Worm (Caenorhabditis elegans) whole organism, late embryonic: ENCODE measurements around the gene F42G4.2.
"Not testable (repeated sequence)": the region's sequence is repeated elsewhere in the genome, so short reads cannot be mapped to it uniquely, and the experiment has no call there.

Source experiments
- K02D7.2 ChIP-seq: sonication (generic microtip); optimal IDR thresholded peaks from 2 replicates; lab custom pipeline; 2017; ENCODE audit warnings: mild to moderate bottlenecking, missing genetic modification characterization, missing compliant biosample characterization
- K09A11.1 ChIP-seq: sonication (generic microtip); optimal IDR thresholded peaks from 2 replicates; lab custom pipeline; 2017; ENCODE audit warnings: antibody characterized with exemption, mild to moderate bottlenecking, missing genetic modification characterization, missing compliant biosample characterization; ENCODE audit not compliant: insufficient read depth
- T23F11.4 ChIP-seq: fragments of 200-800 bp; sonication (Bioruptor generic); optimal IDR thresholded peaks from 2 replicates; lab custom pipeline; 2018; ENCODE audit warnings: mild to moderate bottlenecking, missing genetic modification characterization, missing compliant biosample characterization
- ama-1 ChIP-seq: fragments of 150-350 bp; optimal IDR thresholded peaks from 2 replicates; lab custom pipeline; 2014
- ceh-2 ChIP-seq: sonication (generic microtip); optimal IDR thresholded peaks from 2 replicates; lab custom pipeline; 2016; ENCODE audit warnings: missing genotype, missing genetic modification characterization, missing compliant biosample characterization
- ceh-22 ChIP-seq: sonication (generic microtip); optimal IDR thresholded peaks from 2 replicates; lab custom pipeline; 2017; ENCODE audit warnings: missing biosample characterization, missing genetic modification characterization
- ceh-30 ChIP-seq: fragments of 150-350 bp; optimal IDR thresholded peaks from 2 replicates; lab custom pipeline; 2014; ENCODE audit warnings: missing biosample characterization, missing genetic modification characterization
- ceh-45 ChIP-seq: fragments of 200-800 bp; sonication (Bioruptor generic); IDR thresholded peaks from 2 replicates; pipeline ENCODE4 v1.3.6; 2022; ENCODE audit warnings: missing genetic modification reagents, missing genetic modification characterization, missing compliant biosample characterization
- ceh-9 ChIP-seq: sonication (generic microtip); optimal IDR thresholded peaks from 2 replicates; lab custom pipeline; 2016; ENCODE audit warnings: mild to moderate bottlenecking, missing genetic modification characterization, inconsistent platforms, missing compliant biosample characterization
- che-1 ChIP-seq: sonication (generic microtip); optimal IDR thresholded peaks from 2 replicates; lab custom pipeline; 2016; ENCODE audit warnings: mild to moderate bottlenecking, missing genetic modification characterization, missing compliant biosample characterization
- elt-2 ChIP-seq: sonication (generic microtip); optimal IDR thresholded peaks from 2 replicates; lab custom pipeline; 2016; ENCODE audit warnings: missing genetic modification reagents, missing genetic modification characterization, missing compliant biosample characterization
- gmeb-2 ChIP-seq: sonication (generic microtip); optimal IDR thresholded peaks from 2 replicates; lab custom pipeline; 2016; ENCODE audit warnings: missing genetic modification characterization, inconsistent platforms, missing compliant biosample characterization
- hlh-8 ChIP-seq: sonication (generic microtip); optimal IDR thresholded peaks from 2 replicates; lab custom pipeline; 2016; ENCODE audit warnings: missing genotype, missing genetic modification characterization, missing compliant biosample characterization
- nfya-1 ChIP-seq: sonication (generic microtip); optimal IDR thresholded peaks from 2 replicates; lab custom pipeline; 2017; ENCODE audit warnings: missing genetic modification characterization, mild to moderate bottlenecking, missing compliant biosample characterization, antibody characterized with exemption, moderate library complexity
- nhr-11 ChIP-seq: fragments of 150-350 bp; optimal IDR thresholded peaks from 2 replicates; lab custom pipeline; 2014; ENCODE audit warnings: missing biosample characterization, missing genetic modification characterization
- npax-4 ChIP-seq: sonication (generic microtip); optimal IDR thresholded peaks from 2 replicates; lab custom pipeline; 2016; ENCODE audit warnings: missing genetic modification characterization, missing compliant biosample characterization
- odd-2 ChIP-seq: sonication (generic microtip); optimal IDR thresholded peaks from 2 replicates; lab custom pipeline; 2017; ENCODE audit warnings: antibody characterized with exemption, mild to moderate bottlenecking, missing genetic modification characterization, missing compliant biosample characterization
- pag-3 ChIP-seq: sonication (generic microtip); optimal IDR thresholded peaks from 2 replicates; lab custom pipeline; 2016; ENCODE audit warnings: missing compliant biosample characterization, missing genetic modification characterization, borderline replicate concordance
- pat-9 ChIP-seq: fragments of 200-800 bp; sonication (Bioruptor generic); optimal IDR thresholded peaks from 2 replicates; lab custom pipeline; 2018; ENCODE audit warnings: mild to moderate bottlenecking, missing genetic modification characterization, moderate library complexity, missing compliant biosample characterization
- pqm-1 ChIP-seq: sonication (generic microtip); optimal IDR thresholded peaks from 2 replicates; lab custom pipeline; 2016; ENCODE audit warnings: missing genetic modification characterization, missing compliant biosample characterization
- pros-1 ChIP-seq: fragments of 150-350 bp; optimal IDR thresholded peaks from 2 replicates; lab custom pipeline; 2014; ENCODE audit warnings: missing biosample characterization, missing genetic modification reagents, missing genetic modification characterization
- sox-4 ChIP-seq: sonication (generic microtip); optimal IDR thresholded peaks from 2 replicates; lab custom pipeline; 2017; ENCODE audit warnings: mild to moderate bottlenecking, missing genetic modification characterization, inconsistent platforms, missing compliant biosample characterization
- tbx-7 ChIP-seq: sonication (generic microtip); optimal IDR thresholded peaks from 2 replicates; lab custom pipeline; 2016; ENCODE audit warnings: missing genotype, missing genetic modification characterization, missing compliant biosample characterization
- ttx-3 ChIP-seq: sonication (generic microtip); optimal IDR thresholded peaks from 2 replicates; lab custom pipeline; 2016; ENCODE audit warnings: missing genetic modification reagents, missing genetic modification characterization, missing compliant biosample characterization
- unc-3 ChIP-seq, 2 experiments: fragments of 200-800 bp in 1 of 2; sonication (Bioruptor generic) in 1 of 2; sonication (generic microtip) in 1 of 2; conservative IDR thresholded peaks in 1 of 2; optimal IDR thresholded peaks in 1 of 2; 2 replicates each; pipeline versions ENCODE4 v1.3.6 to Lab custom; 2016 to 2022; ENCODE audit warnings: missing compliant biosample characterization in 2 of 2, missing genetic modification characterization in 2 of 2, missing genetic modification reagents in 1 of 2
- unc-55 ChIP-seq: sonication (generic microtip); optimal IDR thresholded peaks from 2 replicates; lab custom pipeline; 2017; ENCODE audit warnings: missing biosample characterization, missing genetic modification reagents, missing genetic modification characterization
- unc-86 ChIP-seq: sonication (generic microtip); optimal IDR thresholded peaks from 2 replicates; lab custom pipeline; 2016; ENCODE audit warnings: missing genetic modification characterization, missing compliant biosample characterization
- ztf-16 ChIP-seq: sonication (generic microtip); optimal IDR thresholded peaks from 2 replicates; lab custom pipeline; 2017; ENCODE audit warnings: missing genetic modification characterization, missing compliant biosample characterization

F42G4.2 gene

DNA sequence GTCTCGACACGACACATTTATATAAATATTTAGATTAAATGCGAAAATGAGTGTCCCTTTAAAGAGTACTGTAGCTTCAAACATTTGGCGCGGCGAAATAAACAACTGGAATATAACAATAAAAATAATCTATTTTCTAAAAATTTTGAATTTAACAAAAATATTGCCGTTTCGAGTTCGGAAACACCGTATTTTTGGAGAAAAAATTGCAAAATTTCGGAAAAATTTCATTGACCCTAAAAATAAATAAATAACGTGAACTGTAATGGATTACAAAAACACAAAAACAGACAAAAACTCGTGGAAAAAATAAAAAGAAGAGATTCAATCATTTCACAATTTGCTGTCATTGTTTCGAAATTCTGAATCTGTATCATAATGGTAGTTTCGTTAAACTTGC is at the start of gene F42G4.2:
F42G4.2 (plus strand) TSS at position 301 of the 400 bp plus-strand sequence.
- TF ChIP-seq che-1, nhr-11, pros-1 (tag; lab: Kevin White, UChicago): not testable (repeated sequence)

DNA sequence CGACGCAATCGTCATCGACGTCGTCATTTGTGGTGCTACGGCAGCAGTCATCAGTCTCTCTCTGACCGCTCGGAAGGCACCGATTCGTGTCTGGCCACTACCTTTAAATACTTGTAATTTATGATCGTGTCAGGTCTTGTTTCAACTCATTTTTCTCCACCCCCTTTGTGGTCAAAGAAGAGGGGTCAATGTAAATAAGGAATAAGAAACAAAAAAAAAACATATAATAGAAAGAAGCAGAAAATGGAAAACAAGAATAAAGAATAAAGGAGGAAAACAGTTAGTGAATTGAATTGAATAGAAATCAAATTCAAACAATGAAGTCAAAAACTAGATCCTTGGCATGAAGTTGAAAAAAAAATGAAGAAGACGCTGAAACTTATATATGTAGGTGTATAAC is 47.0 kb upstream of the F42G4.2 start, which contains the start of gene Y38F1A.8:
Y38F1A.8 (minus strand) TSS at position 101 of the 400 bp plus-strand sequence.
- TF ChIP-seq nfya-1 (tag; lab: Kevin White, UChicago) = no peak
- TF ChIP-seq, all 69 proteins: peak for 0

DNA sequence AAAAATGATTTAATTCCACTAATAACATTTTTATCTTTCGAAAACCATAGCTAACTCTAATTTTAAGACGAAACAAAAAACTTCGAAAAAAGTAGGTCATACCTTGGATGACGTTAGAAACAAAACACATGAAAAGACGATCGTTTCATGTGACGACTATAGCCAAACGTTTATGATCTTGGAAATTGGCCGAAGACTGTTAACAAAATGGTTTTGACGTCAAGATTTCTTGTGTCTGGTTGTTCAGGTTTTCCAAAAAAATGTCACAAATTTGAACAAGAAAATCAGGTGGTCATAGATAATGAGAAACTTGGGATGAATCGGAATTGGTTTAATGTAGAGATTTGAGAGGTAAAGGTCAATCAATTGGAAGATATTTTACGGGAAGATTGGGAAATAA is 44.5 kb upstream of the F42G4.2 start:
- no peak for TF ChIP-seq ama-1 (lab: Kevin White, UChicago)
- no peak for TF ChIP-seq sox-4 (tag; lab: Kevin White, UChicago)
- no peak for TF ChIP-seq ceh-22 (tag; lab: Kevin White, UChicago)
- no peak for TF ChIP-seq unc-55 (GFP tag; lab: Kevin White, UChicago)
- no peak for TF ChIP-seq ceh-2 (tag; lab: Kevin White, UChicago)
- no peak for TF ChIP-seq hlh-8 (tag; lab: Kevin White, UChicago)
- TF ChIP-seq K09A11.1 (tag; lab: Kevin White, UChicago) = no peak
- TF ChIP-seq K02D7.2 (tag; lab: Kevin White, UChicago) = no peak
- no peak for TF ChIP-seq unc-3 (GFP tag; conservative IDR thresholded peaks at IDR 0.05; lab: Robert Waterston, UW)
- TF ChIP-seq unc-3 (tag; optimal IDR thresholded peaks at IDR 0.05; lab: Kevin White, UChicago) = no peak
- TF ChIP-seq npax-4 (tag; lab: Kevin White, UChicago) = no peak
- no peak for TF ChIP-seq ceh-30 (tag; lab: Kevin White, UChicago)
- TF ChIP-seq gmeb-2 (tag; lab: Kevin White, UChicago) = no peak
- TF ChIP-seq tbx-7 (tag; lab: Kevin White, UChicago) = no peak
- TF ChIP-seq ztf-16 (tag; lab: Kevin White, UChicago) = no peak
- no peak for TF ChIP-seq ceh-45 (GFP tag; lab: Robert Waterston, UW)
- no peak for TF ChIP-seq odd-2 (tag; lab: Kevin White, UChicago)
- TF ChIP-seq pag-3 (tag; lab: Kevin White, UChicago) = no peak

DNA sequence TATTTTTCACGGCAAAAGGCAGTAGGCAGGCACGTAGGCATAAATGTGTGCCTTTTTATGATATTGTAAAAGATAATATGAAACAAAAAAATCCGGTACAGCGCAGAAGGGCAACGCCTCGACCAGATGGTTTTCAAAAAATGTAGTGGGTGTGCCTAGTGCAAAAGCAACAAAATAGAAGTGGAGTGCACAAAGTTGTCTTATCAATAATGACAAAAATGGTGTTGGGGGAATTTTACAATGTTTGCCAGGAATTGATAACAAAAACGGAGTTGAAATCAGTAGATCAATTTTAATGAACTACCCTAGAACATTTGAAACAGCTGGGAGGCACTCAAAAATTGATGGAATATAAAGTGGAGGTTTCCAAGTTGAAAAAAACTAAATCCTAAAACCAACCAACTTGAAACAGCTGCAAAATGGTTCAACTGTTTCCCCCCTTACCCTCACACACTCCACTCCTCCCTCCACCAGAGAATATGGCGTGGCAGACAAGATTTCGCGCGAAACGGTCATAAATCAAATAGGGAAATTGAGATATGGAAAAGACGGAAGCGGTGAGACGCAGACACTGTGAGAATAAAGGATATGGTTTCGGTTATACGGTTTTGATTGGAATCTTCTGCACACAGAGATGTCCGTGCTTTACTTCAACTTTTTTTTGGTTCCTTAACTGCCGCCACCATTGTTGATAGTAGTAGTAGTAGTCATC is 43.4 kb upstream of the F42G4.2 start:
- TF ChIP-seq elt-2 (tag; lab: Kevin White, UChicago) (peak; percentile 47), unc-55 (GFP tag; lab: Kevin White, UChicago) (peak; percentile 80), pqm-1 (no peak)
- TF ChIP-seq, all 69 proteins: peak for 2

DNA sequence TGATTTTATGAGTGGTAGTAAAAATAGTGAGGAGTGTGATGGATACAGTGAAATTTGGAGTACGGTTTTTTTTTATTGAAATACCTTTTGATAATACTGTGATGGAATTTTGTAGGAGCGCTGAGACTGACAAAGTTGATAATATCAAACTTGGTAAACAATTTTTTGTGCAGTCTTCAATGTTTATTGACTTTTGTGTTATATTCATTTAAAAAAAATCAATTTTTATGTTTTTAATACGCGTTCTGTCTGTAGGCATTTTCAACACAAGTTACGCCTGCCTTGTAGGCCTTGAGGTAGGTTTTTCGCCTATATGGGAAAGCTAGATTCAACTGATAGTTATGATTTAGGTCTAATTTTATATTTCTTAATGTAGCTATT is 42.8 kb upstream of the F42G4.2 start:
- TF ChIP-seq ceh-9 (no peak), npax-4 (tag; lab: Kevin White, UChicago) (no peak), pat-9 (tag; lab: Kevin White, UChicago) (no peak), T23F11.4 (GFP tag; lab: Kevin White, UChicago) (no peak), unc-86 (no peak)

DNA sequence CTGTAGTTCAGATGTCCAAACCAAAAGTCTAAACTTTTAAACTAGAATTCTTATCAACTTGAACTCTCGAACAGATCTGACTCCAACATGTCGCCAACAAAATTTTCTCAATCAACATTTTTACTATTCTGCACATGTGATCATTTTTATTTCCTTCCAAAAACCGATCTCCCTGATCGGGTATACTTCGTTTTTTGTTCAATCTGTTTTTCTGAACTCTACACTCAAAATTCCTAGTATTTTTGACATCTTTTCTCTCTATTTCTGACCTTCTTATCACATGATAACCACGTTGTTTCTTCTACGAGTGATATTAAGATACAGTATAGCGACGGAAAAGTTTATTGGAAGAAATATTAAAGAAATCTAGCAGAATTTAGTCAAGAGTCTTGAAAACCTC is 41.4 kb upstream of the F42G4.2 start:
- TF ChIP-seq ceh-30 (tag; lab: Kevin White, UChicago) = no peak
- TF ChIP-seq K09A11.1 (tag; lab: Kevin White, UChicago) = no peak
- no peak for TF ChIP-seq ttx-3 (tag; lab: Kevin White, UChicago)
- TF ChIP-seq, all 69 proteins: peak for 0
